Worm (Caenorhabditis elegans) whole organism, young adult: ENCODE results near the gene F10E7.11.
A peak's percentile ranks its signal among the peaks of the same experiment; 100 is the strongest.

Experiments
- B0035.1 ChIP-seq: sonication (generic microtip); optimal IDR thresholded peaks from 2 replicates; lab custom pipeline; 2016; ENCODE audit warnings: missing genetic modification characterization, mild to moderate bottlenecking, missing compliant biosample characterization, missing genotype, missing genetic modification reagents
- B0261.1 ChIP-seq: sonication (generic microtip); optimal IDR thresholded peaks from 2 replicates; lab custom pipeline; 2016; ENCODE audit warnings: mild to moderate bottlenecking, missing genetic modification characterization, moderate library complexity, missing compliant biosample characterization
- B0336.3 ChIP-seq: fragments of 200-800 bp; sonication (Bioruptor generic); IDR thresholded peaks from 2 replicates; pipeline ENCODE4 v1.3.6; 2022; ENCODE audit warnings: missing genetic modification characterization, missing compliant biosample characterization
- C17E4.6 ChIP-seq: fragments of 200-800 bp; sonication (Bioruptor generic); IDR thresholded peaks from 2 replicates; pipeline ENCODE4 v1.3.6; 2022; ENCODE audit warnings: missing genetic modification reagents, missing genetic modification characterization, missing compliant biosample characterization
- F39B2.1 ChIP-seq: fragments of 200-800 bp; sonication (Bioruptor generic); IDR thresholded peaks from 2 replicates; pipeline ENCODE4 v1.3.6; 2022; ENCODE audit warnings: missing genetic modification reagents, missing genetic modification characterization, missing compliant biosample characterization
- F49E8.2 ChIP-seq: sonication (generic microtip); optimal IDR thresholded peaks from 3 replicates; lab custom pipeline; 2017; ENCODE audit warnings: missing genetic modification characterization, mild to moderate bottlenecking, missing compliant biosample characterization, antibody characterized with exemption, moderate library complexity; ENCODE audit not compliant: insufficient read depth
- F52B5.7 ChIP-seq: sonication (generic microtip); optimal IDR thresholded peaks from 2 replicates; lab custom pipeline; 2016; ENCODE audit warnings: mild to moderate bottlenecking, missing genetic modification characterization, missing compliant biosample characterization
- F57A8.1 ChIP-seq: fragments of 200-800 bp; sonication (Bioruptor generic); optimal IDR thresholded peaks from 2 replicates; lab custom pipeline; 2018; ENCODE audit warnings: mild to moderate bottlenecking, missing genetic modification characterization, moderate library complexity, missing compliant biosample characterization
- Y67H2A.10 ChIP-seq: fragments of 200-800 bp; sonication (Bioruptor generic); conservative IDR thresholded peaks from 2 replicates; pipeline ENCODE4 v1.3.6; 2022; ENCODE audit warnings: missing genetic modification reagents, missing genetic modification characterization, missing compliant biosample characterization
- aptf-2 ChIP-seq: fragments of 200-800 bp; sonication (Bioruptor generic); conservative IDR thresholded peaks from 2 replicates; pipeline ENCODE4 v1.3.6; 2022; ENCODE audit warnings: missing genetic modification reagents, missing genetic modification characterization, missing compliant biosample characterization
- atf-7 ChIP-seq: sonication (generic microtip); optimal IDR thresholded peaks from 2 replicates; lab custom pipeline; 2017; ENCODE audit warnings: mild to moderate bottlenecking, missing genetic modification characterization, missing compliant biosample characterization
- athp-1 ChIP-seq: sonication (generic microtip); optimal IDR thresholded peaks from 2 replicates; lab custom pipeline; 2017; ENCODE audit warnings: mild to moderate bottlenecking, missing genetic modification characterization, missing compliant biosample characterization
- attf-5 ChIP-seq: fragments of 200-800 bp; sonication (Bioruptor generic); optimal IDR thresholded peaks from 2 replicates; lab custom pipeline; 2018; ENCODE audit warnings: mild to moderate bottlenecking, missing genetic modification characterization, missing compliant biosample characterization
- attf-6 ChIP-seq: fragments of 200-800 bp; sonication (Bioruptor generic); IDR thresholded peaks from 2 replicates; pipeline ENCODE4 v1.3.6; 2022; ENCODE audit warnings: missing genetic modification reagents, missing genetic modification characterization, missing compliant biosample characterization
- bed-2 ChIP-seq: fragments of 200-800 bp; sonication (Bioruptor generic); IDR thresholded peaks from 2 replicates; pipeline ENCODE4 v1.3.6; 2022; ENCODE audit warnings: missing genetic modification reagents, missing genetic modification characterization, missing compliant biosample characterization
- ccch-3 ChIP-seq: fragments of 200-800 bp; sonication (Bioruptor generic); optimal IDR thresholded peaks from 2 replicates; lab custom pipeline; 2018; ENCODE audit warnings: mild to moderate bottlenecking, missing genetic modification characterization, missing compliant biosample characterization
- ceh-27 ChIP-seq: fragments of 200-800 bp; sonication (Bioruptor generic); optimal IDR thresholded peaks from 2 replicates; lab custom pipeline; 2018; ENCODE audit warnings: mild to moderate bottlenecking, missing genetic modification characterization, moderate library complexity, missing compliant biosample characterization
- chd-7 ChIP-seq: sonication (generic microtip); optimal IDR thresholded peaks from 2 replicates; lab custom pipeline; 2016; ENCODE audit warnings: mild to moderate bottlenecking, missing genetic modification characterization, moderate library complexity, missing compliant biosample characterization
- dpff-1 ChIP-seq: sonication (generic microtip); optimal IDR thresholded peaks from 2 replicates; lab custom pipeline; 2017; ENCODE audit warnings: mild to moderate bottlenecking, missing genetic modification characterization, missing compliant biosample characterization
- dpl-1 ChIP-seq: fragments of 150-350 bp; optimal IDR thresholded peaks from 2 replicates; lab custom pipeline; 2014; ENCODE audit warnings: missing biosample characterization, missing genetic modification reagents, missing genetic modification characterization
- ekl-4 ChIP-seq: fragments of 200-800 bp; sonication (Bioruptor generic); IDR thresholded peaks from 2 replicates; pipeline ENCODE4 v1.3.6; 2022; ENCODE audit warnings: missing genetic modification reagents, missing genetic modification characterization, missing compliant biosample characterization
- hlh-26 ChIP-seq: fragments of 200-800 bp; sonication (Bioruptor generic); conservative IDR thresholded peaks from 2 replicates; pipeline ENCODE4 v1.3.6; 2022; ENCODE audit warnings: missing genetic modification reagents, missing genetic modification characterization, missing compliant biosample characterization
- hsf-1 ChIP-seq: fragments of 200-800 bp; sonication (Bioruptor generic); IDR thresholded peaks from 2 replicates; pipeline ENCODE4 v1.3.6; 2022; ENCODE audit warnings: missing genetic modification reagents, missing genetic modification characterization, missing compliant biosample characterization
- lag-1 ChIP-seq: fragments of 200-800 bp; sonication (Bioruptor generic); IDR thresholded peaks from 2 replicates; pipeline ENCODE4 v1.3.6; 2022; ENCODE audit warnings: missing genetic modification reagents, missing genetic modification characterization, missing compliant biosample characterization
- let-607 ChIP-seq, 2 experiments: fragments of 200-800 bp in 1 of 2; sonication (Bioruptor generic) in 1 of 2; sonication (generic microtip) in 1 of 2; optimal IDR thresholded peaks; 2 replicates each; lab custom pipeline; 2016 to 2018; ENCODE audit warnings: mild to moderate bottlenecking in 2 of 2, missing compliant biosample characterization in 2 of 2, missing genetic modification characterization in 2 of 2, moderate library complexity in 2 of 2, missing genotype in 1 of 2
- lin-40 ChIP-seq: sonication (generic microtip); optimal IDR thresholded peaks from 2 replicates; lab custom pipeline; 2016; ENCODE audit warnings: missing genetic modification characterization, mild to moderate bottlenecking, missing compliant biosample characterization, missing genotype, missing genetic modification reagents
- lin-54 ChIP-seq: fragments of 200-800 bp; sonication (Bioruptor generic); optimal IDR thresholded peaks from 2 replicates; lab custom pipeline; 2018; ENCODE audit warnings: mild to moderate bottlenecking, missing genetic modification characterization, missing compliant biosample characterization
- lsy-27 ChIP-seq: sonication (generic microtip); optimal IDR thresholded peaks from 2 replicates; lab custom pipeline; 2017; ENCODE audit warnings: missing genetic modification characterization, mild to moderate bottlenecking, missing compliant biosample characterization, antibody characterized with exemption, missing genotype, borderline replicate concordance; ENCODE audit not compliant: insufficient read depth
- madf-10 ChIP-seq: sonication (generic microtip); optimal IDR thresholded peaks from 2 replicates; lab custom pipeline; 2016; ENCODE audit warnings: mild to moderate bottlenecking, missing genetic modification characterization, missing compliant biosample characterization
- mcd-1 ChIP-seq: fragments of 200-800 bp; sonication (Bioruptor generic); IDR thresholded peaks from 2 replicates; pipeline ENCODE4 v1.3.6; 2022; ENCODE audit warnings: missing genetic modification reagents, missing genetic modification characterization, missing compliant biosample characterization
- mel-28 ChIP-seq: sonication (generic microtip); optimal IDR thresholded peaks from 2 replicates; lab custom pipeline; 2016; ENCODE audit warnings: borderline replicate concordance, mild to moderate bottlenecking, missing genetic modification characterization, missing compliant biosample characterization
- nhr-120 ChIP-seq: fragments of 200-800 bp; sonication (Bioruptor generic); IDR thresholded peaks from 2 replicates; pipeline ENCODE4 v1.3.6; 2022; ENCODE audit warnings: missing genetic modification characterization, missing compliant biosample characterization
- nhr-27 ChIP-seq: fragments of 200-800 bp; sonication (Bioruptor generic); optimal IDR thresholded peaks from 2 replicates; lab custom pipeline; 2018; ENCODE audit warnings: mild to moderate bottlenecking, missing genetic modification characterization, moderate library complexity, missing compliant biosample characterization
- nhr-90 ChIP-seq: sonication (generic microtip); optimal IDR thresholded peaks from 2 replicates; lab custom pipeline; 2016; ENCODE audit warnings: missing genotype, mild to moderate bottlenecking, missing genetic modification characterization, missing compliant biosample characterization
- pbrm-1 ChIP-seq: fragments of 200-800 bp; sonication (Bioruptor generic); IDR thresholded peaks from 2 replicates; pipeline ENCODE4 v1.3.6; 2022; ENCODE audit warnings: missing genetic modification reagents, missing genetic modification characterization, missing compliant biosample characterization
- rcor-1 ChIP-seq: fragments of 200-800 bp; sonication (Bioruptor generic); IDR thresholded peaks from 2 replicates; pipeline ENCODE4 v1.3.6; 2022; ENCODE audit warnings: missing genetic modification reagents, missing genetic modification characterization, missing compliant biosample characterization
- rec-8 ChIP-seq, 2 experiments: sonication (generic microtip); optimal IDR thresholded peaks; 2 replicates each; lab custom pipeline; 2016; ENCODE audit warnings: mild to moderate bottlenecking in 2 of 2, missing genetic modification characterization in 2 of 2, missing genetic modification reagents in 2 of 2, missing genotype in 2 of 2, missing biosample characterization in 1 of 2, missing compliant biosample characterization in 1 of 2, moderate library complexity in 1 of 2
- snpc-1.1 ChIP-seq: sonication (generic microtip); optimal IDR thresholded peaks from 2 replicates; lab custom pipeline; 2017; ENCODE audit warnings: missing genetic modification characterization, mild to moderate bottlenecking, missing compliant biosample characterization, antibody characterized with exemption, moderate library complexity, missing genotype, missing genetic modification reagents; ENCODE audit not compliant: insufficient read depth
- somi-1 ChIP-seq: fragments of 200-800 bp; sonication (Bioruptor generic); optimal IDR thresholded peaks from 2 replicates; lab custom pipeline; 2018; ENCODE audit warnings: mild to moderate bottlenecking, missing genetic modification characterization, missing compliant biosample characterization
- sptf-2 ChIP-seq: fragments of 200-800 bp; sonication (Bioruptor generic); optimal IDR thresholded peaks from 2 replicates; lab custom pipeline; 2018; ENCODE audit warnings: mild to moderate bottlenecking, missing genetic modification characterization, missing compliant biosample characterization
- tbx-9 ChIP-seq: sonication (generic microtip); optimal IDR thresholded peaks from 2 replicates; lab custom pipeline; 2016; ENCODE audit warnings: borderline replicate concordance, missing genetic modification characterization, inconsistent platforms, missing compliant biosample characterization
- unc-130 ChIP-seq: sonication (generic microtip); optimal IDR thresholded peaks from 2 replicates; lab custom pipeline; 2016; ENCODE audit warnings: missing genetic modification reagents, missing genetic modification characterization, missing compliant biosample characterization
- zfh-2 ChIP-seq: fragments of 200-800 bp; sonication (Bioruptor generic); conservative IDR thresholded peaks from 2 replicates; pipeline ENCODE4 v1.3.6; 2022; ENCODE audit warnings: missing genetic modification reagents, missing genetic modification characterization, missing compliant biosample characterization
- ztf-28 ChIP-seq: fragments of 200-800 bp; sonication (Bioruptor generic); IDR thresholded peaks from 2 replicates; pipeline ENCODE4 v1.3.6; 2022; ENCODE audit warnings: missing genetic modification reagents, missing genetic modification characterization, missing compliant biosample characterization
- ztf-3 ChIP-seq: fragments of 200-800 bp; sonication (Bioruptor generic); optimal IDR thresholded peaks from 2 replicates; lab custom pipeline; 2018; ENCODE audit warnings: mild to moderate bottlenecking, missing genetic modification characterization, missing compliant biosample characterization
- ztf-6 ChIP-seq: fragments of 200-800 bp; sonication (Bioruptor generic); IDR thresholded peaks from 2 replicates; pipeline ENCODE4 v1.3.6; 2022; ENCODE audit warnings: missing genetic modification reagents, missing genetic modification characterization, missing compliant biosample characterization

The F10E7.11 gene

DNA sequence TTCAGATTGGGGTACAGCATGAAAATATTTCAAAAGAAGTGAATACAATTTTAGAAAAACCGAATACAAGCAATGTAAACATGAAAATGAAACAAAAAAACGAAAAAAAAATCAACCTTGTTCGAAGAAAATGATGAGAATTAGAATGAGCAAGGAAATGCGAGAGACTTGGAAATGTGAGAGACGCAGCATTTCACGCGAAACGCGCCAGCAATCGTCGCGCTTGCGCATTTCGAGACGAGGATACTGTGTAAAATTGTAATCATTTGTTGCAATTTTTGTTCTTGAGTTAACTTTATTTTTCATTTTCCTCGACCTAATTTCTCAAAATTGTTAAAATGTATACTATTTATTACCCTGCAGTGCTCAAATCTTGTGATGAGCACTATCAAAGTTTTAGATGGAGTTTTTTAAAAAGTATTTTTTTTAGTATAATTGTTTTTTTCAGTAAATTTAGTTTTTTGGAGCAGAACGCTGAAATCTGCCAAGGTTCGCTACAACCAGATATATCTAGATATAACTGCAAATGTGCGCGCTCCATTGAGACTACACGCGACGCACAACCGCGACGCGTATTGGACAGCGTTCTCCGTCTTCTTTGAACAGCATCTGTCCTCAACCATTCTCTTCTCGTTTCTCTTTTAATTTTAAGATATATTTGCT is 29.4 kb upstream of the F10E7.11 start, which contains the start of gene fust-1 (continued):
- TF ChIP-seq ztf-6 (peak; percentile 77; the same call in 1 of the 2 replicates), ccch-3 (GFP tag; lab: Kevin White, UChicago) (no peak), zfh-2 (GFP tag; lab: Robert Waterston, UW) (no peak), lin-40 (peak; percentile 97), somi-1 (peak; percentile 80), mcd-1 (peak; percentile 97), nhr-27 (no peak), attf-6 (GFP tag; lab: Robert Waterston, UW) (peak; percentile 85), nhr-120 (GFP tag; lab: Robert Waterston, UW) (no peak), pbrm-1 (GFP tag; lab: Robert Waterston, UW) (peak; percentile 95), ekl-4 (GFP tag; lab: Robert Waterston, UW) (peak; percentile 96), F49E8.2 (tag; lab: Kevin White, UChicago) (peak; percentile 83), lag-1 (no peak), aptf-2 (GFP tag; lab: Robert Waterston, UW) (no peak), athp-1 (tag; lab: Kevin White, UChicago) (peak; percentile 93), nhr-90 (peak; percentile 22), let-607 (tag; optimal IDR thresholded peaks at IDR 0.05; lab: Kevin White, UChicago) (peak; percentile 54 to 78), tbx-9 (tag; lab: Kevin White, UChicago) (no peak), ztf-3 (peak; percentile 24), rcor-1 (peak; percentile 95), unc-130 (peak; percentile 68), dpff-1 (tag; lab: Kevin White, UChicago) (no peak), chd-7 (tag; lab: Kevin White, UChicago) (peak; percentile 80), C17E4.6 (GFP tag; lab: Robert Waterston, UW) (peak; percentile 80), hsf-1 (GFP tag; lab: Robert Waterston, UW) (peak; percentile 88), B0035.1 (tag; lab: Kevin White, UChicago) (peak; percentile 42), madf-10 (peak; percentile 54), rec-8 (tag; optimal IDR thresholded peaks at IDR 0.05; lab: Kevin White, UChicago) (peak in 1 of 2 experiments; percentile 10), ceh-27 (GFP tag; lab: Kevin White, UChicago) (peak; percentile 90), B0336.3 (GFP tag; lab: Robert Waterston, UW) (peak; percentile 96), attf-5 (GFP tag; lab: Kevin White, UChicago) (peak; percentile 99), mel-28 (tag; lab: Kevin White, UChicago) (no peak), Y67H2A.10 (no peak), F57A8.1 (GFP tag; lab: Kevin White, UChicago) (no peak), bed-2 (GFP tag; lab: Robert Waterston, UW) (0 out of 2 replicates have a peak, but pooled peaks have one; percentile 24), dpl-1 (GFP tag; lab: Kevin White, UChicago) (peak; percentile 67), hlh-26 (no peak), F52B5.7 (tag; lab: Kevin White, UChicago) (peak; percentile 17), sptf-2 (GFP tag; lab: Kevin White, UChicago) (no peak), lin-54 (GFP tag; lab: Kevin White, UChicago) (peak; percentile 96), snpc-1.1 (tag; lab: Kevin White, UChicago) (peak; percentile 79), B0261.1 (tag; lab: Kevin White, UChicago) (peak; percentile 27), F39B2.1 (GFP tag; lab: Robert Waterston, UW) (peak; percentile 82; the same call in 1 of the 2 replicates), lsy-27 (no peak), ztf-28 (GFP tag; lab: Robert Waterston, UW) (no peak), atf-7 (tag; lab: Kevin White, UChicago) (peak; percentile 84)
